Worm (Caenorhabditis elegans) whole organism, late embryonic: ENCODE results near the gene AH9.6.

Experiments used
- C08G9.2 ChIP-seq: sonication (generic microtip); optimal IDR thresholded peaks from 2 replicates; lab custom pipeline; 2016; ENCODE audit warnings: mild to moderate bottlenecking, missing genetic modification characterization, moderate library complexity, missing compliant biosample characterization
- C38D4.7 ChIP-seq: fragments of 200-800 bp; sonication (Bioruptor generic); optimal IDR thresholded peaks from 2 replicates; lab custom pipeline; 2018; ENCODE audit warnings: mild to moderate bottlenecking, missing genetic modification characterization, moderate library complexity, missing compliant biosample characterization
- K02D7.2 ChIP-seq: sonication (generic microtip); optimal IDR thresholded peaks from 2 replicates; lab custom pipeline; 2017; ENCODE audit warnings: mild to moderate bottlenecking, missing genetic modification characterization, missing compliant biosample characterization
- K09A11.1 ChIP-seq: sonication (generic microtip); optimal IDR thresholded peaks from 2 replicates; lab custom pipeline; 2017; ENCODE audit warnings: antibody characterized with exemption, mild to moderate bottlenecking, missing genetic modification characterization, missing compliant biosample characterization; ENCODE audit not compliant: insufficient read depth
- T23F11.4 ChIP-seq: fragments of 200-800 bp; sonication (Bioruptor generic); optimal IDR thresholded peaks from 2 replicates; lab custom pipeline; 2018; ENCODE audit warnings: mild to moderate bottlenecking, missing genetic modification characterization, missing compliant biosample characterization
- Y22D7AL.16 ChIP-seq: sonication (generic microtip); optimal IDR thresholded peaks from 2 replicates; lab custom pipeline; 2016; ENCODE audit warnings: missing genetic modification characterization, missing compliant biosample characterization
- ahr-1 ChIP-seq: sonication (generic microtip); optimal IDR thresholded peaks from 2 replicates; lab custom pipeline; 2016; ENCODE audit warnings: missing genetic modification characterization, missing compliant biosample characterization
- ceh-14 ChIP-seq: sonication (generic microtip); optimal IDR thresholded peaks from 2 replicates; lab custom pipeline; 2016; ENCODE audit warnings: missing genotype, missing genetic modification characterization, missing compliant biosample characterization
- ceh-18 ChIP-seq: sonication (generic microtip); optimal IDR thresholded peaks from 2 replicates; lab custom pipeline; 2016; ENCODE audit warnings: missing genetic modification characterization, missing compliant biosample characterization
- ceh-22 ChIP-seq: sonication (generic microtip); optimal IDR thresholded peaks from 2 replicates; lab custom pipeline; 2017; ENCODE audit warnings: missing biosample characterization, missing genetic modification characterization
- ceh-24 ChIP-seq: sonication (generic microtip); optimal IDR thresholded peaks from 2 replicates; lab custom pipeline; 2016; ENCODE audit warnings: mild to moderate bottlenecking, missing genetic modification characterization, missing compliant biosample characterization
- ceh-31 ChIP-seq: sonication (generic microtip); optimal IDR thresholded peaks from 2 replicates; lab custom pipeline; 2016; ENCODE audit warnings: missing genetic modification characterization, missing compliant biosample characterization
- ceh-48 ChIP-seq: sonication (generic microtip); optimal IDR thresholded peaks from 2 replicates; lab custom pipeline; 2016; ENCODE audit warnings: missing genetic modification characterization, inconsistent platforms, missing compliant biosample characterization
- ceh-9 ChIP-seq: sonication (generic microtip); optimal IDR thresholded peaks from 2 replicates; lab custom pipeline; 2016; ENCODE audit warnings: mild to moderate bottlenecking, missing genetic modification characterization, inconsistent platforms, missing compliant biosample characterization
- dmd-4 ChIP-seq: sonication (generic microtip); optimal IDR thresholded peaks from 2 replicates; lab custom pipeline; 2016; ENCODE audit warnings: borderline replicate concordance, missing genetic modification characterization, missing compliant biosample characterization
- dve-1 ChIP-seq: sonication (generic microtip); optimal IDR thresholded peaks from 2 replicates; lab custom pipeline; 2017; ENCODE audit warnings: antibody characterized with exemption, mild to moderate bottlenecking, missing genetic modification characterization, missing compliant biosample characterization
- elt-4 ChIP-seq: sonication (generic microtip); optimal IDR thresholded peaks from 2 replicates; lab custom pipeline; 2016; ENCODE audit warnings: missing genetic modification characterization, missing compliant biosample characterization
- ets-4 ChIP-seq: sonication (generic microtip); optimal IDR thresholded peaks from 2 replicates; lab custom pipeline; 2016; ENCODE audit warnings: missing genetic modification characterization, missing compliant biosample characterization
- eyg-1 ChIP-seq: sonication (generic microtip); optimal IDR thresholded peaks from 2 replicates; lab custom pipeline; 2016; ENCODE audit warnings: missing genotype, missing genetic modification characterization, missing compliant biosample characterization
- fkh-10 ChIP-seq: fragments of 150-350 bp; optimal IDR thresholded peaks from 2 replicates; lab custom pipeline; 2014; ENCODE audit warnings: missing biosample characterization, missing genetic modification reagents, missing genetic modification characterization
- fkh-6 ChIP-seq: sonication (generic microtip); optimal IDR thresholded peaks from 2 replicates; lab custom pipeline; 2016; ENCODE audit warnings: missing genetic modification characterization, missing compliant biosample characterization
- hlh-15 ChIP-seq: sonication (generic microtip); optimal IDR thresholded peaks from 2 replicates; lab custom pipeline; 2016; ENCODE audit warnings: missing genetic modification characterization, missing compliant biosample characterization
- hlh-30 ChIP-seq: sonication (generic microtip); optimal IDR thresholded peaks from 2 replicates; lab custom pipeline; 2017; ENCODE audit warnings: antibody characterized with exemption, missing genetic modification characterization, missing compliant biosample characterization; ENCODE audit not compliant: insufficient read depth
- hlh-6 ChIP-seq: sonication (generic microtip); optimal IDR thresholded peaks from 2 replicates; lab custom pipeline; 2016; ENCODE audit warnings: missing genotype, missing genetic modification characterization, missing compliant biosample characterization
- hlh-8 ChIP-seq: sonication (generic microtip); optimal IDR thresholded peaks from 2 replicates; lab custom pipeline; 2016; ENCODE audit warnings: missing genotype, missing genetic modification characterization, missing compliant biosample characterization
- lin-11 ChIP-seq: fragments of 200-800 bp; sonication (Bioruptor generic); optimal IDR thresholded peaks from 2 replicates; lab custom pipeline; 2018; ENCODE audit warnings: mild to moderate bottlenecking, missing genetic modification characterization, missing compliant biosample characterization
- madf-2 ChIP-seq: sonication (generic microtip); optimal IDR thresholded peaks from 2 replicates; lab custom pipeline; 2017; ENCODE audit warnings: missing genetic modification characterization, missing compliant biosample characterization
- mec-3 ChIP-seq: sonication (generic microtip); optimal IDR thresholded peaks from 2 replicates; lab custom pipeline; 2016; ENCODE audit warnings: borderline replicate concordance, missing genetic modification characterization, missing compliant biosample characterization
- nhr-11 ChIP-seq: fragments of 150-350 bp; optimal IDR thresholded peaks from 2 replicates; lab custom pipeline; 2014; ENCODE audit warnings: missing biosample characterization, missing genetic modification characterization
- npax-4 ChIP-seq: sonication (generic microtip); optimal IDR thresholded peaks from 2 replicates; lab custom pipeline; 2016; ENCODE audit warnings: missing genetic modification characterization, missing compliant biosample characterization
- pag-3 ChIP-seq: sonication (generic microtip); optimal IDR thresholded peaks from 2 replicates; lab custom pipeline; 2016; ENCODE audit warnings: missing compliant biosample characterization, missing genetic modification characterization, borderline replicate concordance
- pat-9 ChIP-seq: fragments of 200-800 bp; sonication (Bioruptor generic); optimal IDR thresholded peaks from 2 replicates; lab custom pipeline; 2018; ENCODE audit warnings: mild to moderate bottlenecking, missing genetic modification characterization, moderate library complexity, missing compliant biosample characterization
- pax-1 ChIP-seq: fragments of 150-350 bp; optimal IDR thresholded peaks from 2 replicates; lab custom pipeline; 2014; ENCODE audit warnings: missing biosample characterization, missing genetic modification characterization
- pha-2 ChIP-seq: sonication (generic microtip); optimal IDR thresholded peaks from 2 replicates; lab custom pipeline; 2017; ENCODE audit warnings: mild to moderate bottlenecking, missing genetic modification characterization, missing compliant biosample characterization
- pros-1 ChIP-seq: fragments of 150-350 bp; optimal IDR thresholded peaks from 2 replicates; lab custom pipeline; 2014; ENCODE audit warnings: missing biosample characterization, missing genetic modification reagents, missing genetic modification characterization
- rnt-1 ChIP-seq: sonication (generic microtip); optimal IDR thresholded peaks from 2 replicates; lab custom pipeline; 2016; ENCODE audit warnings: missing genetic modification characterization, missing compliant biosample characterization
- sdc-2 ChIP-seq: sonication (generic microtip); optimal IDR thresholded peaks from 2 replicates; lab custom pipeline; 2016; ENCODE audit warnings: missing genotype, missing genetic modification characterization, missing compliant biosample characterization
- sox-2 ChIP-seq: fragments of 200-800 bp; sonication (Bioruptor generic); IDR thresholded peaks from 2 replicates; pipeline ENCODE4 v1.3.6; 2022; ENCODE audit warnings: missing genetic modification reagents, missing genetic modification characterization, missing compliant biosample characterization
- sox-4 ChIP-seq: sonication (generic microtip); optimal IDR thresholded peaks from 2 replicates; lab custom pipeline; 2017; ENCODE audit warnings: mild to moderate bottlenecking, missing genetic modification characterization, inconsistent platforms, missing compliant biosample characterization
- tbx-2 ChIP-seq: sonication (generic microtip); optimal IDR thresholded peaks from 2 replicates; lab custom pipeline; 2016; ENCODE audit warnings: missing genetic modification characterization, missing compliant biosample characterization
- unc-42 ChIP-seq: sonication (generic microtip); optimal IDR thresholded peaks from 2 replicates; lab custom pipeline; 2016; ENCODE audit warnings: missing genotype, missing genetic modification characterization, missing compliant biosample characterization
- unc-55 ChIP-seq: sonication (generic microtip); optimal IDR thresholded peaks from 2 replicates; lab custom pipeline; 2017; ENCODE audit warnings: missing biosample characterization, missing genetic modification reagents, missing genetic modification characterization
- unc-86 ChIP-seq: sonication (generic microtip); optimal IDR thresholded peaks from 2 replicates; lab custom pipeline; 2016; ENCODE audit warnings: missing genetic modification characterization, missing compliant biosample characterization
- ztf-16 ChIP-seq: sonication (generic microtip); optimal IDR thresholded peaks from 2 replicates; lab custom pipeline; 2017; ENCODE audit warnings: missing genetic modification characterization, missing compliant biosample characterization

Gene AH9.6

ce11 chrX:2303253-2303652, 35.3 kb upstream of the AH9.6 start:
- TF ChIP-seq ceh-31 (tag; lab: Kevin White, UChicago), result no peak
- TF ChIP-seq nhr-11 (tag; lab: Kevin White, UChicago), result no peak
- TF ChIP-seq dmd-4 (tag; lab: Kevin White, UChicago), result no peak
- TF ChIP-seq hlh-8 (tag; lab: Kevin White, UChicago), result no peak
- TF ChIP-seq fkh-6 (tag; lab: Kevin White, UChicago), result no peak
- TF ChIP-seq unc-86 (tag; lab: Kevin White, UChicago), result no peak
- no peak for TF ChIP-seq ceh-24
- TF ChIP-seq fkh-10 (GFP tag; lab: Kevin White, UChicago), result no peak
- no peak for TF ChIP-seq hlh-15 (tag; lab: Kevin White, UChicago)
- no peak for TF ChIP-seq C08G9.2 (tag; lab: Kevin White, UChicago)
- no peak for TF ChIP-seq ceh-14
- TF ChIP-seq T23F11.4, result no peak
- TF ChIP-seq ceh-9 (tag; lab: Kevin White, UChicago), result no peak
- TF ChIP-seq ceh-48 (tag; lab: Kevin White, UChicago), result no peak
- TF ChIP-seq hlh-30 (tag; lab: Kevin White, UChicago), result no peak
- TF ChIP-seq unc-55 (GFP tag; lab: Kevin White, UChicago), result no peak
- TF ChIP-seq pax-1 (tag; lab: Kevin White, UChicago), result no peak
- TF ChIP-seq tbx-2 (tag; lab: Kevin White, UChicago), result no peak
- no peak for TF ChIP-seq madf-2 (tag; lab: Kevin White, UChicago)

ce11 chrX:2302782-2303181, 34.8 kb upstream of the AH9.6 start, which contains the start of gene hum-6:
hum-6 (plus strand) TSS chrX:2303082.
- TF ChIP-seq ets-4 (tag; lab: Kevin White, UChicago) (no peak), ceh-22 (tag; lab: Kevin White, UChicago) (no peak), K09A11.1 (tag; lab: Kevin White, UChicago) (no peak), fkh-6 (tag; lab: Kevin White, UChicago) (no peak), ahr-1 (no peak), mec-3 (tag; lab: Kevin White, UChicago) (no peak), ceh-31 (tag; lab: Kevin White, UChicago) (no peak), elt-4 (tag; lab: Kevin White, UChicago) (no peak), Y22D7AL.16 (no peak), pag-3 (tag; lab: Kevin White, UChicago) (no peak), C38D4.7 (GFP tag; lab: Kevin White, UChicago) (no peak), nhr-11 (tag; lab: Kevin White, UChicago) (no peak), rnt-1 (tag; lab: Kevin White, UChicago) (no peak), dmd-4 (tag; lab: Kevin White, UChicago) (no peak), pros-1 (tag; lab: Kevin White, UChicago) (no peak), hlh-6 (no peak), sdc-2 (tag; lab: Kevin White, UChicago) (no peak), K02D7.2 (no peak)

ce11 chrX:2301821-2302220, 33.9 kb upstream of the AH9.6 start:
- TF ChIP-seq ceh-24 (no peak), elt-4 (tag; lab: Kevin White, UChicago) (no peak), pha-2 (no peak), ceh-18 (no peak), rnt-1 (tag; lab: Kevin White, UChicago) (no peak), sdc-2 (tag; lab: Kevin White, UChicago) (no peak), fkh-6 (tag; lab: Kevin White, UChicago) (no peak), hlh-15 (tag; lab: Kevin White, UChicago) (no peak), eyg-1 (tag; lab: Kevin White, UChicago) (no peak), sox-2 (GFP tag; lab: Robert Waterston, UW) (no peak), dve-1 (tag; lab: Kevin White, UChicago) (no peak), lin-11 (tag; lab: Kevin White, UChicago) (no peak), unc-42 (no peak), pros-1 (tag; lab: Kevin White, UChicago) (no peak), npax-4 (no peak), sox-4 (tag; lab: Kevin White, UChicago) (no peak), pat-9 (no peak), ceh-31 (tag; lab: Kevin White, UChicago) (no peak), hlh-6 (no peak), ztf-16 (tag; lab: Kevin White, UChicago) (no peak)
